Fruit fly (Drosophila melanogaster): Measurements from ENCODE around the gene Larp4B.

Larp4B gene

DNA sequence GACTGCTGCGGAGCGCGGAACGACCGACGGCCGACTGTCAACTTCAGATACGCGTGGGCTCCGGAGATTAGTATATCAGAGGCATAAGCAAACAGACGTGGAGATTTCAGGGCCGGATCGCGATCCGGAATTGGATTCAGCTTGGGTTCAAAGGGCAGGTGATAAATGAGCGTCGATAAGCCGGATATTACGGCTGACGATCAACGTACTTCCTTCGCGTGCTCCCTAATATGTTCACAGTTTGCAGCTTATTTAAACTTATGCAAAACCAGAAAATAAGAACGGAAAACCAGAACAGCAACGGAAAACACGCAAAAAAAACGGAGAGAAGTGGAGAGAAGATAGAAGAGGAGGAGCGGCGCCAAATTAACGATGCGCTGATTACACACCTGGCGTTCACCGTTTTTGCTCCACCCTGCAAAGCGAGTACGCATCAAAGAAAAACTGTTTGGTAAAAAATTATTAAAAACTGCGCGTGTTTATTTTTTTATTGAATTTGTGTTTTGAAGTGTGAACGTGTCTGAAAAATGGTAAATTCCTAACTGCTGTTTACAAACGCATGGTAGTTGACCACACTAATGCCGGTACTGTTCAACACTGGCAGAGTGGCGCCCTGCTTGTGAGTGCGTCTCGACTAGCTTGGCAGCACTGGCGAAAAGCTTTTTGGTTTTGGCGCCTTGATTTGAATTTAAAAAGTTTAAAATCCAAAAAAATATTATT is 14.6 kb downstream of the Larp4B start, which contains the start of gene CG17746 (continued):
- TF ChIP-seq ac (GFP tag; optimal IDR thresholded peaks at IDR 0.05), result no peak
- TF ChIP-seq CG10565 (GFP tag; optimal IDR thresholded peaks at IDR 0.05), result no peak
- TF ChIP-seq ranshi (GFP tag; IDR thresholded peaks at IDR 0.05), result no peak
- TF ChIP-seq da (GFP tag; optimal IDR thresholded peaks at IDR 0.05), result peak; percentile 25
- TF ChIP-seq Sry-β (GFP tag; optimal IDR thresholded peaks at IDR 0.05), result no peak
- peak; percentile 33 for TF ChIP-seq jumu (GFP tag; optimal IDR thresholded peaks at IDR 0.05)
- TF ChIP-seq Oli (tag; optimal IDR thresholded peaks at IDR 0.05), result no peak
- no peak for TF ChIP-seq CG2129 (GFP tag; IDR thresholded peaks at IDR 0.05; ENCODE audit: partially characterized antibody)
- no peak for TF ChIP-seq CG7372 (GFP tag; IDR thresholded peaks at IDR 0.05)
- TF ChIP-seq CG2889 (GFP tag; IDR thresholded peaks at IDR 0.05), result no peak
- no peak for TF ChIP-seq Atf-2 (GFP tag; optimal IDR thresholded peaks at IDR 0.05)
- TF ChIP-seq CG10209 (GFP tag; optimal IDR thresholded peaks at IDR 0.05), result no peak
- no peak for TF ChIP-seq CG10321 (GFP tag; IDR thresholded peaks at IDR 0.05)
- TF ChIP-seq CG10654 (GFP tag; optimal IDR thresholded peaks at IDR 0.05), result peak; percentile 47
- TF ChIP-seq lola (GFP tag; optimal IDR thresholded peaks at IDR 0.05), result no peak
- TF ChIP-seq CG12391 (tag; optimal IDR thresholded peaks at IDR 0.05), result peak; percentile 32
- no peak for TF ChIP-seq CG1024 (GFP tag; IDR thresholded peaks at IDR 0.05)
- TF ChIP-seq CG17802 (tag; optimal IDR thresholded peaks at IDR 0.05), result peak; percentile 50
- TF ChIP-seq CG31224 (GFP tag; IDR thresholded peaks at IDR 0.05), result no peak
- TF ChIP-seq Side (GFP tag; optimal IDR thresholded peaks at IDR 0.05), result peak; percentile 56
- TF ChIP-seq bbx (GFP tag; IDR thresholded peaks at IDR 0.05; ENCODE audit: partially characterized antibody), result peak; percentile 54
- peak; percentile 80 for TF ChIP-seq MBD-R2 (GFP tag; IDR thresholded peaks at IDR 0.05)
- 0 out of 2 replicates have a peak, but pooled peaks have one; percentile 32 for TF ChIP-seq hbn (GFP tag; IDR thresholded peaks at IDR 0.05; ENCODE audit: partially characterized antibody)
- no peak for TF ChIP-seq so (GFP tag; IDR thresholded peaks at IDR 0.05)
- peak; percentile 42 for TF ChIP-seq CG12155 (GFP tag; optimal IDR thresholded peaks at IDR 0.05)
- TF ChIP-seq CG9876 (GFP tag; optimal IDR thresholded peaks at IDR 0.05), result peak; percentile 47
- TF ChIP-seq CG11696 (GFP tag; IDR thresholded peaks at IDR 0.05), result no peak
- no peak for TF ChIP-seq crc (GFP tag; optimal IDR thresholded peaks at IDR 0.05)
- TF ChIP-seq Sox100B (GFP tag; optimal IDR thresholded peaks at IDR 0.05), result no peak
- TF ChIP-seq unc-4 (GFP tag; IDR thresholded peaks at IDR 0.05; ENCODE audit: partially characterized antibody), result peak; percentile 41; the same call in 1 of the 2 replicates
- no peak for TF ChIP-seq CG12219 (GFP tag; optimal IDR thresholded peaks at IDR 0.05)
- peak; percentile 9 for TF ChIP-seq psq (GFP tag; optimal IDR thresholded peaks at IDR 0.05)
- no peak for TF ChIP-seq Ravus (GFP tag; IDR thresholded peaks at IDR 0.05)
- TF ChIP-seq tna (GFP tag; IDR thresholded peaks at IDR 0.05; ENCODE audit: partially characterized antibody), result no peak
- no peak for TF ChIP-seq luna (GFP tag; optimal IDR thresholded peaks at IDR 0.05)
- no peak for TF ChIP-seq Nf-YA (GFP tag; IDR thresholded peaks at IDR 0.05)
- TF ChIP-seq CG14710 (tag; optimal IDR thresholded peaks at IDR 0.05), result peak; percentile 72
- peak; percentile 59; the same call in 1 of the 3 replicates for TF ChIP-seq CG34422 (GFP tag; IDR thresholded peaks at IDR 0.05)
- no peak for TF ChIP-seq CG5245 (GFP tag; optimal IDR thresholded peaks at IDR 0.05)
- no peak for TF ChIP-seq CG31388 (GFP tag; optimal IDR thresholded peaks at IDR 0.05)
- TF ChIP-seq Dbx (GFP tag; IDR thresholded peaks at IDR 0.05), result peak; percentile 52; the same call in 2 of the 3 replicates
- no peak for TF ChIP-seq TFAM (GFP tag; optimal IDR thresholded peaks at IDR 0.05)
- peak; percentile 9 for TF ChIP-seq NfI (GFP tag; optimal IDR thresholded peaks at IDR 0.05)
- TF ChIP-seq Dref (GFP tag; IDR thresholded peaks at IDR 0.05), result peak; percentile 45; the same call in 1 of the 2 replicates
- peak; percentile 72 for TF ChIP-seq CG13287 (GFP tag; IDR thresholded peaks at IDR 0.05; ENCODE audit: partially characterized antibody)
- no peak for TF ChIP-seq pan (optimal IDR thresholded peaks at IDR 0.05)
- TF ChIP-seq pan (GFP tag; optimal IDR thresholded peaks at IDR 0.05 in 1 of 2, IDR thresholded peaks at IDR 0.05 in 1 of 2), result no peak
- no peak for TF ChIP-seq HLH4C (GFP tag; IDR thresholded peaks at IDR 0.05; ENCODE audit: partially characterized antibody)
- TF ChIP-seq Sry-δ (GFP tag; optimal IDR thresholded peaks at IDR 0.05), result peak; percentile 60
- no peak for TF ChIP-seq Six4 (GFP tag; optimal IDR thresholded peaks at IDR 0.05)

Measured in whole organism, embryonic.